Fruit fly (Drosophila melanogaster) whole organism, adult: ENCODE measurements around the gene hmw.

ENCODE experiments used
- CG11617 ChIP-seq: fragments of 200-800 bp; sonication (Bioruptor generic); optimal IDR thresholded peaks from 2 replicates; lab custom pipeline; 2017; ENCODE audit warnings: mild to moderate bottlenecking, missing biosample characterization, missing genetic modification reagents, missing genetic modification characterization
- Crg-1 ChIP-seq: fragments of 200-800 bp; sonication (Bioruptor generic); optimal IDR thresholded peaks from 2 replicates; lab custom pipeline; 2016; ENCODE audit warnings: missing biosample characterization, missing genetic modification characterization
- cnc ChIP-seq, 2 experiments: fragments of >200 bp; optimal IDR thresholded peaks; 2 replicates each; lab custom pipeline; 2017

DNA sequence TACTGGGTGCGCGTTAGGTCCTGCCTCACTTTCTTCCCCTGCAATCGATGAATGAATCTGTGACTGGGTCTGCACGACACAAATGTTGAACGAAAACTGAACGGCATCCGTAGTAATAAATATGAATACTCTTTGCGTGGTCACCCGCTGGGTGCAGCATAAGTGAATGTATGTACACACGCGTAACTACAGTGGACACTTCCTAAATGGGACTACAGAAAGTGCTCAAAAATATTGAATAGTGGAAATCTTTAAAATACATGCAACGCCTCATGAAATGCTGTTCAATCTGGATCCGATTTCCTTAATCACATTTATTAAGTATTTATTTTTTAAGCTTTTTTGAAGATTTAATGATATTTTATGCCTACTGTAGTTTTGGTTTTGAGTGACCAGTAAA, 33.0 kb upstream of the hmw start, which contains the start of gene naz:
- TF ChIP-seq cnc (optimal IDR thresholded peaks at IDR 0.05; lab: Kevin White, UChicago) (no peak), CG11617 (GFP tag; lab: Kevin White, UChicago) (no peak), Crg-1 (GFP tag; lab: Kevin White, UChicago) (no peak)
